Fruit fly (Drosophila melanogaster) whole organism, embryonic: ENCODE data around the gene CG10866.

Experiments used
- CG12155 ChIP-seq: fragments of 200-800 bp; sonication (Bioruptor generic); optimal IDR thresholded peaks from 3 replicates; lab custom pipeline; 2016; ENCODE audit warnings: missing biosample characterization, missing genetic modification characterization
- CG12299 ChIP-seq: fragments of 200-800 bp; sonication (Bioruptor generic); optimal IDR thresholded peaks from 2 replicates; lab custom pipeline; 2018; ENCODE audit warnings: missing biosample characterization, mild to moderate bottlenecking, missing genetic modification characterization
- CG13123 ChIP-seq: fragments of 200-800 bp; sonication (Bioruptor generic); optimal IDR thresholded peaks from 2 replicates; lab custom pipeline; 2016; ENCODE audit warnings: missing biosample characterization, missing genetic modification characterization
- CG14965 ChIP-seq: fragments of 200-800 bp; sonication (Bioruptor generic); optimal IDR thresholded peaks from 2 replicates; lab custom pipeline; 2016; ENCODE audit warnings: missing biosample characterization, missing genetic modification characterization, borderline replicate concordance
- CG16815 ChIP-seq: fragments of 200-800 bp; sonication (Bioruptor generic); optimal IDR thresholded peaks from 3 replicates; lab custom pipeline; 2017; ENCODE audit warnings: missing biosample characterization, mild to moderate bottlenecking, missing genetic modification characterization
- CG1832 ChIP-seq: fragments of 200-800 bp; sonication (Bioruptor generic); optimal IDR thresholded peaks from 2 replicates; lab custom pipeline; 2017; ENCODE audit warnings: missing biosample characterization, mild to moderate bottlenecking, missing genetic modification characterization, inconsistent platforms
- CG2129 ChIP-seq: fragments of 200-800 bp; sonication (Bioruptor generic); IDR thresholded peaks from 2 replicates; pipeline ENCODE4 v1.3.6; 2022; ENCODE audit warnings: missing biosample characterization, missing genetic modification characterization; ENCODE audit not compliant: partially characterized antibody
- CG31224 ChIP-seq: fragments of 200-800 bp; sonication (Bioruptor generic); IDR thresholded peaks from 2 replicates; pipeline ENCODE4 v1.3.6; 2022; ENCODE audit warnings: missing biosample characterization, missing genetic modification characterization
- CG34376 ChIP-seq: fragments of 200-800 bp; sonication (Bioruptor generic); optimal IDR thresholded peaks from 2 replicates; lab custom pipeline; 2018; ENCODE audit warnings: missing biosample characterization, mild to moderate bottlenecking, missing genetic modification characterization
- CG5245 ChIP-seq: fragments of 200-800 bp; sonication (Bioruptor generic); optimal IDR thresholded peaks from 3 replicates; lab custom pipeline; 2016; ENCODE audit warnings: missing biosample characterization, missing genetic modification characterization
- CG5953 ChIP-seq: fragments of 200-800 bp; sonication (Bioruptor generic); IDR thresholded peaks from 2 replicates; pipeline ENCODE4 v1.3.6; 2022; ENCODE audit warnings: missing biosample characterization, missing genetic modification characterization
- CG7372 ChIP-seq: fragments of 200-800 bp; sonication (Bioruptor generic); IDR thresholded peaks from 2 replicates; pipeline ENCODE4 v1.3.6; 2022; ENCODE audit warnings: missing biosample characterization, missing genetic modification characterization
- CG8944 ChIP-seq: fragments of 200-800 bp; sonication (Bioruptor generic); optimal IDR thresholded peaks from 3 replicates; lab custom pipeline; 2016; ENCODE audit warnings: missing biosample characterization, missing genetic modification characterization
- CG9876 ChIP-seq: fragments of 200-800 bp; sonication (Bioruptor generic); optimal IDR thresholded peaks from 2 replicates; lab custom pipeline; 2016; ENCODE audit warnings: missing biosample characterization, missing genetic modification characterization
- CHES-1-like ChIP-seq: fragments of 200-800 bp; sonication (Bioruptor generic); optimal IDR thresholded peaks from 2 replicates; lab custom pipeline; 2016; ENCODE audit warnings: missing biosample characterization, missing genetic modification characterization
- Dfd ChIP-seq, 2 experiments: fragments of >200 bp; optimal IDR thresholded peaks; 2 replicates each; lab custom pipeline; 2017; ENCODE audit warnings: missing biosample characterization in 2 of 2, missing genetic modification characterization in 2 of 2
- ERR ChIP-seq: fragments of 200-800 bp; sonication (Bioruptor generic); optimal IDR thresholded peaks from 2 replicates; lab custom pipeline; 2016; ENCODE audit warnings: missing biosample characterization, missing genetic modification characterization
- H15 ChIP-seq: fragments of 200-800 bp; sonication (Bioruptor generic); IDR thresholded peaks from 3 replicates; pipeline ENCODE4 v1.3.6; 2022; ENCODE audit warnings: missing biosample characterization, missing genetic modification characterization
- Myb ChIP-seq: fragments of 200-800 bp; sonication (Bioruptor generic); optimal IDR thresholded peaks from 2 replicates; lab custom pipeline; 2016; ENCODE audit warnings: missing biosample characterization, missing genetic modification characterization
- Poxn ChIP-seq: fragments of 200-800 bp; sonication (Bioruptor generic); IDR thresholded peaks from 2 replicates; pipeline ENCODE4 v1.3.6; 2022; ENCODE audit warnings: missing biosample characterization, missing genetic modification characterization
- Sin3A ChIP-seq: fragments of >200 bp; optimal IDR thresholded peaks from 2 replicates; lab custom pipeline; 2018
- Six4 ChIP-seq: fragments of 200-800 bp; sonication (Bioruptor generic); optimal IDR thresholded peaks from 2 replicates; lab custom pipeline; 2016; ENCODE audit warnings: missing biosample characterization, missing genetic modification characterization
- Sox102F ChIP-seq: fragments of 200-800 bp; sonication (Bioruptor generic); optimal IDR thresholded peaks from 2 replicates; lab custom pipeline; 2018; ENCODE audit warnings: missing biosample characterization, mild to moderate bottlenecking, missing genetic modification characterization, moderate library complexity
- TFAM ChIP-seq: fragments of 200-800 bp; sonication (Bioruptor generic); optimal IDR thresholded peaks from 2 replicates; lab custom pipeline; 2017; ENCODE audit warnings: missing biosample characterization, missing genetic modification characterization, inconsistent platforms
- YL-1 ChIP-seq: fragments of 200-800 bp; sonication (Bioruptor generic); optimal IDR thresholded peaks from 3 replicates; lab custom pipeline; 2017; ENCODE audit warnings: missing biosample characterization, mild to moderate bottlenecking, missing genetic modification characterization
- abd-A ChIP-seq: fragments of 200-800 bp; sonication (Bioruptor generic); optimal IDR thresholded peaks from 3 replicates; lab custom pipeline; 2019; ENCODE audit warnings: missing biosample characterization, mild to moderate bottlenecking, missing genetic modification characterization, moderate library complexity
- al ChIP-seq: fragments of 200-800 bp; sonication (Bioruptor generic); IDR thresholded peaks from 2 replicates; pipeline ENCODE4 v1.3.6; 2022; ENCODE audit warnings: missing biosample characterization, missing genetic modification characterization
- amos ChIP-seq: fragments of 200-800 bp; sonication (Bioruptor generic); IDR thresholded peaks from 2 replicates; pipeline ENCODE4 v1.3.6; 2022; ENCODE audit warnings: missing biosample characterization, missing genetic modification characterization; ENCODE audit not compliant: partially characterized antibody
- bbx ChIP-seq: fragments of 200-800 bp; sonication (Bioruptor generic); IDR thresholded peaks from 2 replicates; pipeline ENCODE4 v1.3.6; 2022; ENCODE audit warnings: missing biosample characterization, missing genetic modification characterization; ENCODE audit not compliant: partially characterized antibody
- cato ChIP-seq: fragments of 200-800 bp; sonication (Bioruptor generic); optimal IDR thresholded peaks from 2 replicates; lab custom pipeline; 2016; ENCODE audit warnings: missing biosample characterization, missing genetic modification characterization, borderline replicate concordance
- chif ChIP-seq, 2 experiments: fragments of 200-800 bp; sonication (Bioruptor generic); optimal IDR thresholded peaks; 3 replicates each; lab custom pipeline; 2016; ENCODE audit warnings: missing biosample characterization in 2 of 2, missing genetic modification characterization in 2 of 2
- crol ChIP-seq: fragments of 200-800 bp; sonication (Bioruptor generic); IDR thresholded peaks from 2 replicates; pipeline ENCODE4 v1.3.6; 2022; ENCODE audit warnings: missing biosample characterization, missing genetic modification characterization
- dmrt11E ChIP-seq: fragments of 200-800 bp; sonication (Bioruptor generic); optimal IDR thresholded peaks from 3 replicates; lab custom pipeline; 2018; ENCODE audit warnings: missing biosample characterization, mild to moderate bottlenecking, missing genetic modification characterization, moderate library complexity
- ewg ChIP-seq: fragments of 200-800 bp; sonication (Bioruptor generic); optimal IDR thresholded peaks from 3 replicates; lab custom pipeline; 2017; ENCODE audit warnings: mild to moderate bottlenecking, missing biosample characterization, missing genetic modification reagents, missing genetic modification characterization
- ftz-f1 ChIP-seq: fragments of 200-800 bp; sonication (Bioruptor generic); optimal IDR thresholded peaks from 2 replicates; lab custom pipeline; 2016; ENCODE audit warnings: missing biosample characterization, missing genetic modification characterization
- kah ChIP-seq: fragments of 200-800 bp; sonication (Bioruptor generic); optimal IDR thresholded peaks from 2 replicates; lab custom pipeline; 2018; ENCODE audit warnings: missing biosample characterization, mild to moderate bottlenecking, missing genetic modification characterization
- klu ChIP-seq: fragments of 200-800 bp; sonication (Bioruptor generic); IDR thresholded peaks from 2 replicates; pipeline ENCODE4 v1.3.6; 2022; ENCODE audit warnings: missing biosample characterization, missing genetic modification characterization
- lab ChIP-seq: fragments of 200-800 bp; sonication (Bioruptor generic); optimal IDR thresholded peaks from 3 replicates; lab custom pipeline; 2017; ENCODE audit warnings: missing biosample characterization, missing genetic modification characterization, mild to moderate bottlenecking, moderate library complexity, missing genetic modification reagents
- lbe ChIP-seq: fragments of 200-800 bp; sonication (Bioruptor generic); optimal IDR thresholded peaks from 2 replicates; lab custom pipeline; 2016; ENCODE audit warnings: missing biosample characterization, mild to moderate bottlenecking, missing genetic modification characterization
- nau ChIP-seq: fragments of 200-800 bp; sonication (Bioruptor generic); optimal IDR thresholded peaks from 3 replicates; lab custom pipeline; 2017; ENCODE audit warnings: missing biosample characterization, mild to moderate bottlenecking, missing genetic modification characterization, missing genetic modification reagents
- nmo ChIP-seq: fragments of 200-800 bp; sonication (Bioruptor generic); optimal IDR thresholded peaks from 2 replicates; lab custom pipeline; 2018; ENCODE audit warnings: missing biosample characterization, mild to moderate bottlenecking, missing genetic modification characterization, moderate library complexity
- org-1 ChIP-seq: fragments of 200-800 bp; sonication (Bioruptor generic); optimal IDR thresholded peaks from 2 replicates; lab custom pipeline; 2017; ENCODE audit warnings: missing biosample characterization, missing genetic modification characterization
- prd ChIP-seq, 3 experiments: fragments of >200 bp in 2 of 3; fragments of 200-800 bp in 1 of 3; sonication (Bioruptor generic) in 1 of 3; optimal IDR thresholded peaks in 2 of 3; IDR thresholded peaks in 1 of 3; 2 replicates in 2 of 3; 3 replicates in 1 of 3; pipeline versions ENCODE4 v1.3.6 to Lab custom; 2017 to 2022; ENCODE audit warnings: missing biosample characterization in 1 of 3, missing genetic modification characterization in 1 of 3
- salm ChIP-seq: fragments of 200-800 bp; sonication (Bioruptor generic); optimal IDR thresholded peaks from 2 replicates; lab custom pipeline; 2018; ENCODE audit warnings: missing biosample characterization, mild to moderate bottlenecking, missing genetic modification characterization
- schlank ChIP-seq: fragments of 200-800 bp; sonication (Bioruptor generic); optimal IDR thresholded peaks from 2 replicates; lab custom pipeline; 2018; ENCODE audit warnings: missing biosample characterization, mild to moderate bottlenecking, missing genetic modification characterization
- scrt ChIP-seq: fragments of 200-800 bp; sonication (Bioruptor generic); optimal IDR thresholded peaks from 2 replicates; lab custom pipeline; 2018; ENCODE audit warnings: missing biosample characterization, mild to moderate bottlenecking, missing genetic modification characterization, moderate library complexity
- shn ChIP-seq: fragments of 200-800 bp; sonication (Bioruptor generic); optimal IDR thresholded peaks from 3 replicates; lab custom pipeline; 2016; ENCODE audit warnings: missing biosample characterization, missing genetic modification characterization
- sob ChIP-seq: fragments of 200-800 bp; sonication (Bioruptor generic); IDR thresholded peaks from 2 replicates; pipeline ENCODE4 v1.3.6; 2022; ENCODE audit warnings: missing biosample characterization, missing genetic modification characterization
- tap ChIP-seq: fragments of 200-800 bp; optimal IDR thresholded peaks from 3 replicates; lab custom pipeline; 2019; ENCODE audit warnings: missing biosample characterization, mild to moderate bottlenecking, missing genetic modification characterization, moderate library complexity
- tup ChIP-seq: fragments of 200-800 bp; sonication (Bioruptor generic); optimal IDR thresholded peaks from 2 replicates; lab custom pipeline; 2016; ENCODE audit warnings: missing biosample characterization, mild to moderate bottlenecking, missing genetic modification characterization, moderate library complexity
- unc-4 ChIP-seq: fragments of 200-800 bp; sonication (Bioruptor generic); IDR thresholded peaks from 2 replicates; pipeline ENCODE4 v1.3.6; 2022; ENCODE audit warnings: missing biosample characterization, missing genetic modification characterization; ENCODE audit not compliant: partially characterized antibody

CG10866 gene

DNA sequence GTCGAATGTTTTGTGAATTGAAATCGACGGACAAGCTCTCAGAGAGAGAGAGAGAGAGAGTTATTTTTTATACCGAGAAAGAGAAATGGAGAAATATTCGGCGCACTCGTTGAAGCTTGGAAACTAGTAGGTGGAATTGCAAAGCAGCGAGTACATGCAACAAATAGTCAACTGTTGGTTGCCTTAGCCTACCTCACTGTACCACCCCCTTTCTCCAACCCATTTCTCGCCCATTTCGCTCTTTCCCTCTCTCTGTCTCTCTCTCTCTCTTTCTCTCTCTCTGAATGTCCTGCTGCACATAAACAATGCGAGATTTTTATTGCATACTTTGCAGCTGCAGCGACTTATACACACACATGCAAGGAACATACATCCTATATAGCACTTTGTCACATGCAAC is 26.2 kb upstream of the CG10866 start (continued):
- TF ChIP-seq cato (no peak), CG5953 (GFP tag; lab: Robert Waterston, UW) (no peak), unc-4 (GFP tag; lab: Robert Waterston, UW) (no peak), Dfd (GFP tag; optimal IDR thresholded peaks at IDR 0.05; lab: Kevin White, UChicago) (no peak), CG8944 (GFP tag; lab: Kevin White, UChicago) (no peak), YL-1 (no peak), CG7372 (GFP tag; lab: Robert Waterston, UW) (no peak), CG1832 (GFP tag; lab: Kevin White, UChicago) (peak; percentile 54), org-1 (GFP tag; lab: Kevin White, UChicago) (no peak), bbx (GFP tag; lab: Robert Waterston, UW) (no peak), shn (GFP tag; lab: Kevin White, UChicago) (no peak), chif (GFP tag; optimal IDR thresholded peaks at IDR 0.05; lab: Kevin White, UChicago) (no peak), CG31224 (no peak), CG14965 (GFP tag; lab: Kevin White, UChicago) (no peak), H15 (GFP tag; lab: Robert Waterston, UW) (no peak), CG5245 (GFP tag; lab: Kevin White, UChicago) (no peak), TFAM (GFP tag; lab: Kevin White, UChicago) (no peak), CG9876 (GFP tag; lab: Kevin White, UChicago) (no peak), CG13123 (GFP tag; lab: Kevin White, UChicago) (no peak), CG12155 (GFP tag; lab: Kevin White, UChicago) (peak; percentile 91), CG12299 (tag; lab: Kevin White, UChicago) (no peak), amos (no peak), ftz-f1 (no peak), prd (optimal IDR thresholded peaks at IDR 0.05; lab: Kevin White, UChicago) (no peak), prd (GFP tag; IDR thresholded peaks at IDR 0.05; lab: Robert Waterston, UW) (no peak), sob (GFP tag; lab: Robert Waterston, UW) (no peak), Sox102F (GFP tag; lab: Kevin White, UChicago) (no peak), tup (GFP tag; lab: Kevin White, UChicago) (no peak)

- TF ChIP-seq Myb (GFP tag; lab: Kevin White, UChicago) (no peak), schlank (tag; lab: Kevin White, UChicago) (no peak), Sin3A (lab: Kevin White, UChicago) (no peak), CG2129 (no peak), nau (peak; percentile 42), scrt (GFP tag; lab: Kevin White, UChicago) (peak; percentile 91), abd-A (tag; lab: Kevin White, UChicago) (peak; percentile 69), tap (tag; lab: Kevin White, UChicago) (peak; percentile 18), klu (GFP tag; lab: Robert Waterston, UW) (no peak), CHES-1-like (GFP tag; lab: Kevin White, UChicago) (no peak), salm (tag; lab: Kevin White, UChicago) (no peak), Poxn (GFP tag; lab: Robert Waterston, UW) (no peak), CG34376 (GFP tag; lab: Kevin White, UChicago) (no peak), ERR (GFP tag; lab: Kevin White, UChicago) (no peak), kah (GFP tag; lab: Kevin White, UChicago) (peak; percentile 73), dmrt11E (tag; lab: Kevin White, UChicago) (no peak), nmo (no peak), lab (GFP tag; lab: Kevin White, UChicago) (no peak), lbe (GFP tag; lab: Kevin White, UChicago) (no peak), Six4 (GFP tag; lab: Kevin White, UChicago) (no peak), CG16815 (GFP tag; lab: Kevin White, UChicago) (no peak), al (no peak), ewg (no peak), crol (GFP tag; lab: Robert Waterston, UW) (peak; percentile 55)
These were observed 23.2 kb upstream of the CG10866 start for dm6 chr3L:3960877-3961417.
